Worm (Caenorhabditis elegans): ENCODE data around the gene vps-33.1.

DNA sequence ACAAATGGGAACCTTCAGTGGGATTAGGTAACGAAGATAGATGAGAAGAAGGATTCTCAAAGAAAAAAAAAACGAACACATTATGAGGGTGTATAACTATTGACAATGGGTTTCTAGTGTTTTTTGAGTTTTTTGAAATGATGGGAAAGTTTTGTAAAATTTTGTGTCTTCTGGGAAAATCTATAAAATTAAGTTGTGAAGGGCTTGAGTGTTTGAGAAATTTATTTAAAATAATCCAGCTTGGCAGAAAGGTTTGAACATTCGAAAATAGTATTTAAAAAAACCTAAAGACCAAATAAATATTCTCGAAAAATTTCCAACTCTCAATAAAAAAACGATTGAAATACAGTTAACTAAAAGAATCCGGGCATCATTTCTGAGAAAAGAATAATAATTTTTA is 44.5 kb downstream of the vps-33.1 start:
- no peak for TF ChIP-seq fkh-10 (GFP tag; optimal IDR thresholded peaks at IDR 0.05)
- no peak for TF ChIP-seq hlh-13 (GFP tag; optimal IDR thresholded peaks at IDR 0.05)
- TF ChIP-seq gmeb-2 (tag; optimal IDR thresholded peaks at IDR 0.05): no peak
- no peak for TF ChIP-seq pqm-1 (tag; optimal IDR thresholded peaks at IDR 0.05)
- TF ChIP-seq rnt-1 (tag; optimal IDR thresholded peaks at IDR 0.05): no peak
- TF ChIP-seq elt-2 (tag; optimal IDR thresholded peaks at IDR 0.05): no peak
- TF ChIP-seq ama-1 (optimal IDR thresholded peaks at IDR 0.05): no peak
- TF ChIP-seq hlh-6 (tag; optimal IDR thresholded peaks at IDR 0.05): no peak
- TF ChIP-seq pha-4 (tag; optimal IDR thresholded peaks at IDR 0.05): no peak
- TF ChIP-seq nhr-11 (tag; optimal IDR thresholded peaks at IDR 0.05): no peak
- TF ChIP-seq pag-3 (tag; optimal IDR thresholded peaks at IDR 0.05; ENCODE audit: borderline replicate concordance): no peak
- TF ChIP-seq hlh-30 (tag; optimal IDR thresholded peaks at IDR 0.05; ENCODE audit: insufficient read depth): no peak
- TF ChIP-seq ceh-9 (tag; optimal IDR thresholded peaks at IDR 0.05): no peak
- no peak for TF ChIP-seq elt-4 (tag; optimal IDR thresholded peaks at IDR 0.05)

All from whole organism, late embryonic.